Fruit fly (Drosophila melanogaster) whole organism, adult: ENCODE data around the gene CG33099.

Source experiments
- CG11617 ChIP-seq: fragments of 200-800 bp; sonication (Bioruptor generic); optimal IDR thresholded peaks from 2 replicates; lab custom pipeline; 2017; ENCODE audit warnings: mild to moderate bottlenecking, missing biosample characterization, missing genetic modification reagents, missing genetic modification characterization
- CG12768 ChIP-seq: fragments of 200-800 bp; sonication (Bioruptor generic); optimal IDR thresholded peaks from 2 replicates; lab custom pipeline; 2017; ENCODE audit warnings: missing biosample characterization, missing genetic modification characterization, mild to moderate bottlenecking, moderate library complexity, missing genetic modification reagents
- CG14711 ChIP-seq: fragments of 200-800 bp; sonication (Bioruptor generic); optimal IDR thresholded peaks from 2 replicates; lab custom pipeline; 2018; ENCODE audit warnings: missing biosample characterization, mild to moderate bottlenecking, missing genetic modification characterization, moderate library complexity
- CG1620 ChIP-seq: fragments of 200-800 bp; sonication (Bioruptor generic); optimal IDR thresholded peaks from 2 replicates; lab custom pipeline; 2016; ENCODE audit warnings: missing biosample characterization, missing genetic modification characterization
- CG33017 ChIP-seq: fragments of 200-800 bp; sonication (Bioruptor generic); optimal IDR thresholded peaks from 2 replicates; lab custom pipeline; 2018; ENCODE audit warnings: missing biosample characterization, mild to moderate bottlenecking, missing genetic modification characterization, moderate library complexity
- CG5204 ChIP-seq: fragments of 200-800 bp; sonication (Bioruptor generic); optimal IDR thresholded peaks from 2 replicates; lab custom pipeline; 2016; ENCODE audit warnings: missing biosample characterization, missing genetic modification characterization
- CG7045 ChIP-seq: fragments of 200-800 bp; sonication (Bioruptor generic); optimal IDR thresholded peaks from 2 replicates; lab custom pipeline; 2017; ENCODE audit warnings: missing biosample characterization, mild to moderate bottlenecking, missing genetic modification characterization
- CG7101 ChIP-seq: fragments of 200-800 bp; sonication (Bioruptor generic); optimal IDR thresholded peaks from 2 replicates; lab custom pipeline; 2018; ENCODE audit warnings: missing biosample characterization, mild to moderate bottlenecking, missing genetic modification characterization, moderate library complexity
- Crg-1 ChIP-seq: fragments of 200-800 bp; sonication (Bioruptor generic); optimal IDR thresholded peaks from 2 replicates; lab custom pipeline; 2016; ENCODE audit warnings: missing biosample characterization, missing genetic modification characterization
- Hr96 ChIP-seq: fragments of 200-800 bp; sonication (Bioruptor generic); optimal IDR thresholded peaks from 2 replicates; lab custom pipeline; 2016; ENCODE audit warnings: missing biosample characterization, missing genetic modification characterization
- Mnt ChIP-seq: fragments of 200-800 bp; sonication (Bioruptor generic); optimal IDR thresholded peaks from 2 replicates; lab custom pipeline; 2016; ENCODE audit warnings: missing biosample characterization, mild to moderate bottlenecking, missing genetic modification characterization
- bab1 ChIP-seq: fragments of 200-800 bp; sonication (Bioruptor generic); optimal IDR thresholded peaks from 3 replicates; lab custom pipeline; 2019; ENCODE audit warnings: missing biosample characterization, mild to moderate bottlenecking, missing genetic modification characterization, moderate library complexity
- cic ChIP-seq: fragments of 200-800 bp; sonication (Bioruptor generic); optimal IDR thresholded peaks from 2 replicates; lab custom pipeline; 2017; ENCODE audit warnings: missing biosample characterization, mild to moderate bottlenecking, missing genetic modification characterization, moderate library complexity
- cnc ChIP-seq, 2 experiments: fragments of >200 bp; optimal IDR thresholded peaks; 2 replicates each; lab custom pipeline; 2017
- kay ChIP-seq: fragments of 200-800 bp; sonication (Bioruptor generic); peaks from one replicate; lab custom pipeline; 2016; ENCODE audit warnings: missing biosample characterization, missing genetic modification characterization, borderline replicate concordance
- ovo ChIP-seq: fragments of 200-800 bp; sonication (Bioruptor generic); optimal IDR thresholded peaks from 2 replicates; lab custom pipeline; 2016; ENCODE audit warnings: missing biosample characterization, missing genetic modification characterization
- pad ChIP-seq: fragments of 200-800 bp; sonication (Bioruptor generic); optimal IDR thresholded peaks from 3 replicates; lab custom pipeline; 2017; ENCODE audit warnings: missing biosample characterization, missing genetic modification characterization, mild to moderate bottlenecking, moderate library complexity, missing genetic modification reagents
- tj ChIP-seq: fragments of 200-800 bp; sonication (Bioruptor generic); optimal IDR thresholded peaks from 3 replicates; lab custom pipeline; 2017; ENCODE audit warnings: missing biosample characterization, mild to moderate bottlenecking, missing genetic modification characterization, moderate library complexity
- toe ChIP-seq: fragments of 200-800 bp; sonication (Bioruptor generic); optimal IDR thresholded peaks from 2 replicates; lab custom pipeline; 2016; ENCODE audit warnings: missing biosample characterization, missing genetic modification characterization

Gene CG33099

dm6 chr3R:22497025-22497424 lies 33.3 kb downstream of the CG33099 start, which contains the start of gene Octbeta1R:
Gene Octbeta1R, plus strand, starts transcription at chr3R:22497215.
- TF ChIP-seq CG5204 (no peak), CG14711 (no peak), tj (GFP tag; lab: Kevin White, UChicago) (no peak), CG7101 (no peak), cic (no peak)

dm6 chr3R:22494523-22495309 lies 35.7 kb downstream of the CG33099 start:
- TF ChIP-seq CG33017 (tag; lab: Kevin White, UChicago) (no peak), CG7045 (GFP tag; lab: Kevin White, UChicago) (peak; percentile 78), CG12768 (GFP tag; lab: Kevin White, UChicago) (no peak), pad (GFP tag; lab: Kevin White, UChicago) (peak; percentile 29)

dm6 chr3R:22492767-22493166 lies 37.6 kb downstream of the CG33099 start, which contains the start of gene tHMG2:
Gene tHMG2, plus strand, starts transcription at chr3R:22492953.
- no peak for TF ChIP-seq pad (GFP tag; lab: Kevin White, UChicago)
- no peak for TF ChIP-seq CG5204
- TF ChIP-seq CG1620 (GFP tag; lab: Kevin White, UChicago), result no peak
- TF ChIP-seq CG7101, result no peak
- no peak for TF ChIP-seq CG33017 (tag; lab: Kevin White, UChicago)
- no peak for TF ChIP-seq kay (GFP tag; lab: Kevin White, UChicago)
- TF ChIP-seq CG14711, result no peak
- TF ChIP-seq Mnt (GFP tag; lab: Kevin White, UChicago), result no peak
- no peak for TF ChIP-seq tj (GFP tag; lab: Kevin White, UChicago)
- no peak for TF ChIP-seq CG7045 (GFP tag; lab: Kevin White, UChicago)
- TF ChIP-seq ovo (GFP tag; lab: Kevin White, UChicago), result no peak
- TF ChIP-seq cnc (optimal IDR thresholded peaks at IDR 0.05; lab: Kevin White, UChicago), result no peak
- no peak for TF ChIP-seq cic
- no peak for TF ChIP-seq Hr96
- TF ChIP-seq CG11617, result no peak
- TF ChIP-seq Crg-1 (GFP tag; lab: Kevin White, UChicago), result no peak
- TF ChIP-seq bab1, result no peak

DNA sequence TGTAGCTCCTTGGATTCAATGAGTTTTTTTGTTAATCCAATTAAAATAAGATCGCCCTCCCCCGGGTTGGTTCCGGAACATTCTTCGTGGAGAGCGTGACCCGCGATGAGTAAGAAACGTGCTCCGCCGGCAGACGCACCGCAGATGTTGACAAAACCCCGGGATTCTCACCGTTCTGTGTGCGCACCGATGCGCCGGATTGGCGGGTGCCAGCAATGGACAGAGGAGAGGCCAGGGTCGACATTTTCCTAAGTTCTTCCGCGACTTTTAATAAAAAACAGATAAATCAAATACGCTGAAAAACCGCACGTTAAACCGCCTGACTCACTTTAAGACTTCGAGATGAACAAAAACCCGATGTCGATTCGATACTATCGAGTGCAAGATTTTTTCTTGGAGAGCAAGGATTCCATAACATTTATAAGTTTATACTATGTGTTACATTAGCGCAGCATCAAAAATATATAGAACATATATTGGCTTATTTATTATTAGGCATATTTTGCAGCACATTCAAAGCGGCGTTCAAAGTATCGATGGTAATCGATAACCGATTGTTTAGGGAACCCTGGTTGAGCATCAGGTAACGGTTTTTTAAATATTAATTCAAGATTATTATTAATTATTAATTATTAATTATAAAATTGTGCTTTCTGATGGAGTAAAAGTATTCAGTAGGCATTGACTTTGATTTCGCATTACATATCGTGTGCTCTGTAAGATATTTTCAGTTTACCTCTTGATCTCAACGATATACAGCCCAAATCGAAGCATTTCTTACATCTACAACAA lies 39.1 kb downstream of the CG33099 start, which contains the start of the genes CCT1 and tHMG1:
Gene CCT1, minus strand, starts transcription at position 352 of the 792 bp plus-strand sequence.
Gene tHMG1, plus strand, starts transcription at position 742 of the 792 bp plus-strand sequence.
- TF ChIP-seq CG12768 (GFP tag; lab: Kevin White, UChicago) (peak; percentile 0), CG7045 (GFP tag; lab: Kevin White, UChicago) (peak; percentile 41), Mnt (GFP tag; lab: Kevin White, UChicago) (peak; percentile 71), Hr96 (peak; percentile 38), kay (GFP tag; lab: Kevin White, UChicago) (peak; percentile 96), bab1 (peak; percentile 55), CG11617 (peak; percentile 24), CG5204 (no peak), tj (GFP tag; lab: Kevin White, UChicago) (no peak), toe (GFP tag; lab: Kevin White, UChicago) (peak; percentile 49), cnc (optimal IDR thresholded peaks at IDR 0.05; lab: Kevin White, UChicago) (no peak), CG1620 (GFP tag; lab: Kevin White, UChicago) (no peak)

DNA sequence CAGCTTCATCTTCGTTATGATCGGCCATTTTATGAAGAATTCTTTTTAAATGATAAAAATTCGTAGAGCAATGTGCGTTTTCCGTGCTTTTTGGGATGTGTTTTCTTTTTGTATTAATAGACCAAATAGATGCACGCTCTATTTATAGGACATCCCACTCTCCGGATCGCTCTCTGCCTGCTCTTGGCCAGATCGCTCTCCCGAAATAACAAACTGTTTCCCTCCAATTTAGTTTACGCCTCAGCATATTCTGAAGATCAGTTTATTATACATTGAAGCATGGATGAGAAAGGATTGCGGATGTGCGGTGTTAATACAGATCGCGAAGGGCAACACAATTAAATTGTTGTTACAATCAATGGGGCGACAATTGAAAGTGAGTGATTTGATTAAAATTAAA lies 41.5 kb downstream of the CG33099 start, which contains the start of gene CG5376:
Gene CG5376, minus strand, starts transcription at position 101 of the 400 bp plus-strand sequence.
- TF ChIP-seq CG7045 (GFP tag; lab: Kevin White, UChicago) (no peak), pad (GFP tag; lab: Kevin White, UChicago) (no peak)

DNA sequence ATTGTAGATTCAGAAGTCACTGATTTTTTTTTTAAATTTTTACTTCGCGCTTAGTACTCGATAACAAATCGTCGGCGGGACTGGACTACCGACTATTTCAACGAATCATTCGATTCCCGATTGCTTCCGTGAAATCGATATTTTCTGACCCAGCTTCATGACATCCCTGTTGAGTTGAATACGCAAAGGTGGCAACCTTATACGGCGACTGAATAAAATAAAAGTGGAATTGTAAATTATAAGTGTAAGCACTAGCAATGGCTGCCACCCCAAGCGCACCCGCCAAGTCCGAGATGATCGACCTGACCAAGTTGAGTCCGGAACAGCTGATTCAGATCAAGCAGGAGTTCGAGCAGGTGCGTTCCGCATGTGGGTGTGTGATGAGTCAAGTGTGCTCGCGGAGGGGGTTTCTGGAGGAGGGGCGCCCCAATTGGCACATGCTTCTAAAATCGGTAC lies 43.3 kb downstream of the CG33099 start, which contains the start of gene Pfdn5:
Gene Pfdn5, plus strand, starts transcription at position 3 of the 456 bp plus-strand sequence.
- TF ChIP-seq kay (GFP tag; lab: Kevin White, UChicago) (peak; percentile 94), CG14711 (peak; percentile 67), cnc (optimal IDR thresholded peaks at IDR 0.05; lab: Kevin White, UChicago) (no peak), CG33017 (tag; lab: Kevin White, UChicago) (no peak), bab1 (peak; percentile 63), pad (GFP tag; lab: Kevin White, UChicago) (peak; percentile 18), Crg-1 (GFP tag; lab: Kevin White, UChicago) (no peak), ovo (GFP tag; lab: Kevin White, UChicago) (no peak), cic (no peak), tj (GFP tag; lab: Kevin White, UChicago) (no peak), Mnt (GFP tag; lab: Kevin White, UChicago) (peak; percentile 94)

dm6 chr3R:22483537-22483936 lies 46.8 kb downstream of the CG33099 start:
- TF ChIP-seq CG7045 (GFP tag; lab: Kevin White, UChicago) (no peak), kay (GFP tag; lab: Kevin White, UChicago) (no peak), cnc (optimal IDR thresholded peaks at IDR 0.05; lab: Kevin White, UChicago) (no peak), Mnt (GFP tag; lab: Kevin White, UChicago) (no peak)
